Worm (Caenorhabditis elegans): Measurements from ENCODE around the gene ugt-5.

The ugt-5 gene

DNA sequence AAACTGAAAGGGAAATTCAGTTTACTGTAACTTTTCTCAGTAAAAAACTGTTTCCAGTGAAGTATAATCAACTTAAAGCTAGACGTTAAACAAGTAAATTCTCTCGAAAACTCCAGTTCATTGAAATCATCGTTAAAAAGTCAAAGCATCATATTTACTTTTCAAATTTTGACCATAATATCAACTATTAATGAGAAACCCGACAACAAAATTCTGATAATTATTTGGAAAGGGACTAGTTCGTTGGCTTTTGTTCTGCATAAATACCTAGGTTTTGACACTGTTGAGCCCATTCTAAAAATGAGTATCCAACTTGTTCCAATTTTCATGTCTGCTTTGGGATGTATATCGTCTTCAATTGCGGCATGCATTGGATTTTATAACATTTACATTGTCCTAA lies 13.4 kb upstream of the ugt-5 start, which contains the start of gene ZC443.7:
ZC443.7 (plus strand) TSS at position 301 of the 400 bp plus-strand sequence.
- TF ChIP-seq fos-1 (tag; optimal IDR thresholded peaks at IDR 0.05) (no peak), hmg-11 (tag; optimal IDR thresholded peaks at IDR 0.05) (no peak), nhr-43 (tag; optimal IDR thresholded peaks at IDR 0.05; ENCODE audit: poor library complexity, severe bottlenecking) (no peak), unc-62 (GFP tag; optimal IDR thresholded peaks at IDR 0.05) (no peak), snpc-4 (tag; optimal IDR thresholded peaks at IDR 0.05) (no peak), ceh-16 (tag; optimal IDR thresholded peaks at IDR 0.05) (no peak)

DNA sequence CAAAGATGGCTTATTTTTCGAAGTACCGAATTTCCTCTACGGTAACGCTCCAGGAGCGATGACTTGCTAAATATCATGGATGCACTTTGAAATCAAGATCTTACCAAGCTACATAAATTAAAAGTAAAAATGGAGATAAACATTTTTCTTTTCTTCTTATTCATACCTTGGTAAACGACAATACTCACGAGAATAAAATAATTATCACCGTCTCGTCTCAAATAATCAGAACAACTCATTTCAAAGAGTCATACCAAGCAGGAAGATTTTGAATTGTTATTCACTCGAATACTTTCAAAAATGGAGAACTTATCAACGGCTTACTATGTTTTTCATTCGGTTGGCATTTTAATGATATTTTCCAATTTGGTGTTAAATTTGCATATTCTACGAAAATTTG lies 10.5 kb upstream of the ugt-5 start, which contains the start of gene srbc-45:
srbc-45 (plus strand) TSS at position 301 of the 400 bp plus-strand sequence.
- TF ChIP-seq zag-1 (tag; optimal IDR thresholded peaks at IDR 0.05) (no peak), pqm-1 (tag; optimal IDR thresholded peaks at IDR 0.05) (no peak), jun-1 (tag; optimal IDR thresholded peaks at IDR 0.05) (no peak), nfya-1 (tag; optimal IDR thresholded peaks at IDR 0.05; ENCODE audit: insufficient read depth) (no peak), elt-1 (tag; optimal IDR thresholded peaks at IDR 0.05) (no peak), nhr-25 (tag; optimal IDR thresholded peaks at IDR 0.05) (no peak), ama-1 (optimal IDR thresholded peaks at IDR 0.05) (no peak), mml-1 (tag; optimal IDR thresholded peaks at IDR 0.05) (no peak), nhr-76 (tag; optimal IDR thresholded peaks at IDR 0.05) (no peak), daf-12 (tag; optimal IDR thresholded peaks at IDR 0.05) (no peak), unc-62 (GFP tag; optimal IDR thresholded peaks at IDR 0.05) (no peak), nhr-43 (tag; optimal IDR thresholded peaks at IDR 0.05; ENCODE audit: poor library complexity, severe bottlenecking) (no peak), tbx-2 (tag; optimal IDR thresholded peaks at IDR 0.05) (no peak), snpc-4 (tag; optimal IDR thresholded peaks at IDR 0.05) (no peak), lin-15B (tag; optimal IDR thresholded peaks at IDR 0.05) (no peak), pha-4 (tag; optimal IDR thresholded peaks at IDR 0.05) (no peak)

DNA sequence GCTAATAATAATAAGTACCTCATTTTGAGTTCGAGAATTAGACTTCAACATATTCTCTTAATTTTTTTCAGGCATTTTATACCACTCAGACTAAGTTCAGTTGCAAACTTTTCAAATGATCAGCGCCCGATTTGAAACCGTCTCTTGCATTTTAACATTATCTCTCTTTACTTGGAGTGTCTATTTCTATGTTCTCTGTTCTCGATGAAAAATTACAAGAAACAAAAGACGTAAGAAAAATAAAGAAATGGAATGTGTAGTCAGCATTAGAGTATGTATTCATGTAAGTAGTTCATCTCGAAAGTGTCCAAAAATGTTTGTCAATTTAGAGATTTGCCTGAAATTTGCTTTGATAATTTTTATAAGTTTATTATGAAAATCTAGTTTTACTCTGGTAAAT lies 7.4 kb upstream of the ugt-5 start, which contains the start of gene ugt-3:
ugt-3 (minus strand) TSS at position 101 of the 400 bp plus-strand sequence.
- TF ChIP-seq lsy-12 (tag; optimal IDR thresholded peaks at IDR 0.05) (no peak), nhr-43 (tag; optimal IDR thresholded peaks at IDR 0.05; ENCODE audit: poor library complexity, severe bottlenecking) (no peak), nhr-76 (tag; optimal IDR thresholded peaks at IDR 0.05) (no peak), mdl-1 (tag; optimal IDR thresholded peaks at IDR 0.05) (no peak), eor-1 (tag; optimal IDR thresholded peaks at IDR 0.05) (no peak)

DNA sequence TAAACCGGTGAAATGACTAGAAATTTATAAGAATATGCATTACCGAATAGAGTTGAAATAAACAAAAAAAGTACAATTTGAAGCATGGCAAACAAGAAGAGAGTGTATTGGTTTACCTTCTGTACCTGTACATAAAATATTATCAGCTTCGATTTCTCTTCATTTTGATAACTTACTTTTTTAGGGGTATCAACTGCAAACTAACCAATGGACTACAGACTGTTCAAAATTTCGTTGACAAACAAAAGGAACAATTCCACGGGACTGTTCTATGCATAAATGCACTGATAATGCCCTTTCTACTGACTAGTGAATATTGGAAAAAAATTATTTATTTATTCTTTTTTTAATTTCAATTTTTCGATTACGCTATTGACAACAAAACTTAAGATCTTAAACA lies 5.2 kb upstream of the ugt-5 start, which contains the start of gene ugt-6:
ugt-6 (minus strand) TSS at position 233 of the 400 bp plus-strand sequence.
- no peak for TF ChIP-seq egl-27 (tag; optimal IDR thresholded peaks at IDR 0.05)
- TF ChIP-seq skn-1 (tag; optimal IDR thresholded peaks at IDR 0.05): no peak
- TF ChIP-seq pqm-1 (tag; optimal IDR thresholded peaks at IDR 0.05): peak; percentile 9
- peak; percentile 22 for TF ChIP-seq elt-2 (tag; optimal IDR thresholded peaks at IDR 0.05)

DNA sequence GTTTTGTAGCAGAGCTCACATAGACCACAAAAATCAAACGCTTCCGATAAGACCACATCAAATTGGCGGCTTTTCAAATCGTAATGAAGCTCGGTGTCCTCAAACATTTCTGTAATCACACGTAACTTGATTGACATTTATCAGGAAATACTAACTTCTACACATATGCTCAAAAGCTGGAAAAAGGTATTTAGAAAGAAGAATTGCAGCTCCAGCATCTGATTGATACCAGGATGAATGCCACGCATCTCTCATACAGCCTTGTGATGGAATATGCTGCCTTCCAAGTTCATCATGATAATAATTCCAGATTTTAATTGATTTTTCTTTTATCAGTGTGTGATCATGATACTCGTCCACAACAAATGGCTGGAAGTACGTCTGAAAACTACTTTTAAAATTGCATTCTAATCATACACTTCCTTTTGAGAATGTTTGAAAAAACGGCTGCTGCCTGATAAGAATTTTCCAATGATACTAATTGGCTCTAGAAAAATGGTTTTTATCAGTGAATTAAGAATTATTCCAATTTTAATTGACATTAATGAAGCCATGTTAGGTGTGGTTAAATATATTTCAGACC lies 4.2 kb upstream of the ugt-5 start:
- TF ChIP-seq egl-27 (tag; optimal IDR thresholded peaks at IDR 0.05) (no peak), elt-2 (tag; optimal IDR thresholded peaks at IDR 0.05) (peak; percentile 76)

DNA sequence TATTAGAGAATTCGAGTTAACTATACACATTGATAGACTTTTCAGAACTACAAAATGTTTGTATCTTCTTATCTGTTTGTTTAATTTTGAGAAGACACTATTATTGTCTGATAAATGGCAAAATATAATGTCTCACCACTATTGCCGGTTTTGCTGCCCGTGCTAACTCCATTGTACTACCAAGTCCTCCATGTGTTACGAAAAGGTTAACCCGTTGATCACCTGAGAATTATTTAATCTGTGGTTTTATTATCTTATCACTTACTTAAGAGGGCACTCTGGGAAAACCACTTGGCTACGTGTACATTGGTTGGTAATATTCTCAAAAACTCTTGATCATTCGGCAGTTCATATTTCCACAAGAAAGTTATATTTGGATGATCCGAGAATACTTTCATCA lies 3.2 kb upstream of the ugt-5 start:
- no peak for TF ChIP-seq aly-2 (tag; optimal IDR thresholded peaks at IDR 0.05)
- peak; percentile 35 for TF ChIP-seq elt-2 (tag; optimal IDR thresholded peaks at IDR 0.05)
- TF ChIP-seq pqm-1 (tag; optimal IDR thresholded peaks at IDR 0.05): peak; percentile 75

DNA sequence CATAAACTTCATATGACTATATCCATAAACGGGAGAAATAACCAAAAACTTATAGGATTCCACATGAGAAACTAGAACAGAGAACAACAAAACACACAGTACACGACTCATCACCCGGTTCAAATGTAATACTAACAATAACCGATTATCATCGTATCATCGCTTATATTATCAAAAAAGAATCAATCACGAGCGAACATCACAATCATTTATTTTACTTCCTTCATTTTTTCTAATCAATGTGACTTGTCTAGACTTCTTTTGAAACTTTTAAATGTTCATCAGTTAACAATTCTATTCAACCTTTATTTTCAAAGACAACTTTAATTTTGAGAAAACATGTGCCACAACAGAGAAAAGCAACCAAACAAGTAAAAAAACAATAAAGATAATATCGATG lies 2.4 kb upstream of the ugt-5 start, which contains the start of gene ugt-4:
ugt-4 (minus strand) TSS at position 141 of the 400 bp plus-strand sequence.
- TF ChIP-seq nhr-12 (tag; optimal IDR thresholded peaks at IDR 0.05): no peak
- peak; percentile 85 for TF ChIP-seq pqm-1 (tag; optimal IDR thresholded peaks at IDR 0.05)
- no peak for TF ChIP-seq nhr-76 (tag; optimal IDR thresholded peaks at IDR 0.05)
- TF ChIP-seq lsy-12 (tag; optimal IDR thresholded peaks at IDR 0.05): no peak
- TF ChIP-seq ztf-11 (tag; optimal IDR thresholded peaks at IDR 0.05): no peak
- no peak for TF ChIP-seq lin-15B (tag; optimal IDR thresholded peaks at IDR 0.05)
- no peak for TF ChIP-seq fkh-2 (tag; optimal IDR thresholded peaks at IDR 0.05)
- TF ChIP-seq jun-1 (tag; optimal IDR thresholded peaks at IDR 0.05): peak; percentile 19
- TF ChIP-seq elt-2 (tag; optimal IDR thresholded peaks at IDR 0.05): peak; percentile 72
- peak; percentile 20 for TF ChIP-seq pha-4 (tag; optimal IDR thresholded peaks at IDR 0.05)

Data from whole organism, L3 larva.